Worm (Caenorhabditis elegans) whole organism, late embryonic: ENCODE measurements around the gene ZC443.7.

Experiments
- F13H6.1 ChIP-seq: sonication (generic microtip); optimal IDR thresholded peaks from 2 replicates; lab custom pipeline; 2016; ENCODE audit warnings: missing genetic modification characterization, missing compliant biosample characterization
- Y22D7AL.16 ChIP-seq: sonication (generic microtip); optimal IDR thresholded peaks from 2 replicates; lab custom pipeline; 2016; ENCODE audit warnings: missing genetic modification characterization, missing compliant biosample characterization
- ama-1 ChIP-seq: fragments of 150-350 bp; optimal IDR thresholded peaks from 2 replicates; lab custom pipeline; 2014
- ceh-14 ChIP-seq: sonication (generic microtip); optimal IDR thresholded peaks from 2 replicates; lab custom pipeline; 2016; ENCODE audit warnings: missing genotype, missing genetic modification characterization, missing compliant biosample characterization
- che-1 ChIP-seq: sonication (generic microtip); optimal IDR thresholded peaks from 2 replicates; lab custom pipeline; 2016; ENCODE audit warnings: mild to moderate bottlenecking, missing genetic modification characterization, missing compliant biosample characterization
- elt-2 ChIP-seq: sonication (generic microtip); optimal IDR thresholded peaks from 2 replicates; lab custom pipeline; 2016; ENCODE audit warnings: missing genetic modification reagents, missing genetic modification characterization, missing compliant biosample characterization
- fkh-10 ChIP-seq: fragments of 150-350 bp; optimal IDR thresholded peaks from 2 replicates; lab custom pipeline; 2014; ENCODE audit warnings: missing biosample characterization, missing genetic modification reagents, missing genetic modification characterization
- lim-6 ChIP-seq: sonication (generic microtip); optimal IDR thresholded peaks from 2 replicates; lab custom pipeline; 2016; ENCODE audit warnings: missing genetic modification characterization, missing compliant biosample characterization
- pag-3 ChIP-seq: sonication (generic microtip); optimal IDR thresholded peaks from 2 replicates; lab custom pipeline; 2016; ENCODE audit warnings: missing compliant biosample characterization, missing genetic modification characterization, borderline replicate concordance
- pha-2 ChIP-seq: sonication (generic microtip); optimal IDR thresholded peaks from 2 replicates; lab custom pipeline; 2017; ENCODE audit warnings: mild to moderate bottlenecking, missing genetic modification characterization, missing compliant biosample characterization
- pha-4 ChIP-seq: fragments of 150-350 bp; optimal IDR thresholded peaks from 2 replicates; lab custom pipeline; 2018; ENCODE audit warnings: missing biosample characterization, missing genetic modification reagents, missing genetic modification characterization
- tbx-2 ChIP-seq: sonication (generic microtip); optimal IDR thresholded peaks from 2 replicates; lab custom pipeline; 2016; ENCODE audit warnings: missing genetic modification characterization, missing compliant biosample characterization

ce11 chrV:12814022-12814421, 7.7 kb downstream of the ZC443.7 start, which contains the start of gene ZC443.3:
- TF ChIP-seq lim-6 (tag; lab: Kevin White, UChicago) (no peak), pha-2 (no peak), che-1 (tag; lab: Kevin White, UChicago) (no peak), fkh-10 (GFP tag; lab: Kevin White, UChicago) (no peak), F13H6.1 (tag; lab: Kevin White, UChicago) (no peak), elt-2 (tag; lab: Kevin White, UChicago) (no peak), tbx-2 (tag; lab: Kevin White, UChicago) (no peak), Y22D7AL.16 (tag; lab: Kevin White, UChicago) (no peak), ceh-14 (no peak), pha-4 (tag; lab: Kevin White, UChicago) (no peak), ama-1 (lab: Kevin White, UChicago) (no peak), pag-3 (tag; lab: Kevin White, UChicago) (no peak)
